Fruit fly (Drosophila melanogaster) whole organism, embryonic: ENCODE measurements around the gene CG13482.

Experiments
- Atf-2 ChIP-seq: fragments of 200-800 bp; sonication (Bioruptor generic); optimal IDR thresholded peaks from 2 replicates; lab custom pipeline; 2016; ENCODE audit warnings: missing biosample characterization, missing genetic modification characterization
- B-H1 ChIP-seq: fragments of 200-800 bp; sonication (Bioruptor generic); IDR thresholded peaks from 3 replicates; pipeline ENCODE4 v1.3.6; 2022; ENCODE audit warnings: missing biosample characterization, missing genetic modification characterization
- B-H2 ChIP-seq: fragments of 200-800 bp; sonication (Bioruptor generic); optimal IDR thresholded peaks from 2 replicates; lab custom pipeline; 2018; ENCODE audit warnings: missing biosample characterization, mild to moderate bottlenecking, missing genetic modification characterization
- C15 ChIP-seq: fragments of 200-800 bp; sonication (Bioruptor generic); IDR thresholded peaks from 3 replicates; pipeline ENCODE4 v1.3.6; 2022; ENCODE audit warnings: missing biosample characterization, missing genetic modification characterization
- CG10267 ChIP-seq: fragments of 200-800 bp; sonication (Bioruptor generic); optimal IDR thresholded peaks from 2 replicates; lab custom pipeline; 2018; ENCODE audit warnings: missing biosample characterization, mild to moderate bottlenecking, missing genetic modification characterization, moderate library complexity
- CG10543 ChIP-seq: fragments of 200-800 bp; sonication (Bioruptor generic); optimal IDR thresholded peaks from 3 replicates; lab custom pipeline; 2017; ENCODE audit warnings: missing biosample characterization, mild to moderate bottlenecking, missing genetic modification characterization, moderate library complexity
- CG12744 ChIP-seq: fragments of 200-800 bp; sonication (Bioruptor generic); optimal IDR thresholded peaks from 2 replicates; lab custom pipeline; 2016; ENCODE audit warnings: missing biosample characterization, missing genetic modification characterization
- CG13424 ChIP-seq: fragments of 200-800 bp; sonication (Bioruptor generic); optimal IDR thresholded peaks from 2 replicates; lab custom pipeline; 2019; ENCODE audit warnings: missing biosample characterization, mild to moderate bottlenecking, missing genetic modification characterization, moderate library complexity
- CG18011 ChIP-seq: fragments of 200-800 bp; sonication (Bioruptor generic); optimal IDR thresholded peaks from 2 replicates; lab custom pipeline; 2017; ENCODE audit warnings: missing biosample characterization, missing genetic modification characterization, mild to moderate bottlenecking, moderate library complexity, missing genotype
- CG2129 ChIP-seq: fragments of 200-800 bp; sonication (Bioruptor generic); IDR thresholded peaks from 2 replicates; pipeline ENCODE4 v1.3.6; 2022; ENCODE audit warnings: missing biosample characterization, missing genetic modification characterization; ENCODE audit not compliant: partially characterized antibody
- CG2199 ChIP-seq: fragments of 200-800 bp; sonication (Bioruptor generic); IDR thresholded peaks from 3 replicates; pipeline ENCODE4 v1.3.6; 2022; ENCODE audit warnings: missing biosample characterization, missing genetic modification characterization
- CG3163 ChIP-seq: fragments of 200-800 bp; sonication (Bioruptor generic); optimal IDR thresholded peaks from 3 replicates; lab custom pipeline; 2016; ENCODE audit warnings: missing biosample characterization, missing genetic modification characterization
- CG3726 ChIP-seq: fragments of 200-800 bp; sonication (Bioruptor generic); IDR thresholded peaks from 3 replicates; pipeline ENCODE4, ENCODE4 v1.3.6; 2022; ENCODE audit warnings: missing biosample characterization, missing genetic modification characterization
- CG7556 ChIP-seq: fragments of 200-800 bp; sonication (Bioruptor generic); optimal IDR thresholded peaks from 2 replicates; lab custom pipeline; 2017; ENCODE audit warnings: missing biosample characterization, mild to moderate bottlenecking, missing genetic modification characterization
- CG8089 ChIP-seq: fragments of 200-800 bp; sonication (Bioruptor generic); optimal IDR thresholded peaks from 3 replicates; lab custom pipeline; 2016; ENCODE audit warnings: missing biosample characterization, missing genetic modification characterization
- CHES-1-like ChIP-seq: fragments of 200-800 bp; sonication (Bioruptor generic); optimal IDR thresholded peaks from 2 replicates; lab custom pipeline; 2016; ENCODE audit warnings: missing biosample characterization, missing genetic modification characterization
- Camta ChIP-seq: fragments of 200-800 bp; sonication (Bioruptor generic); optimal IDR thresholded peaks from 2 replicates; lab custom pipeline; 2016; ENCODE audit warnings: missing biosample characterization, missing genetic modification characterization
- Dbx ChIP-seq: fragments of 200-800 bp; sonication (Bioruptor generic); IDR thresholded peaks from 3 replicates; pipeline ENCODE4 v1.3.6; 2022; ENCODE audit warnings: missing biosample characterization, missing genetic modification characterization
- MESR4 ChIP-seq: fragments of 200-800 bp; sonication (Bioruptor generic); optimal IDR thresholded peaks from 2 replicates; lab custom pipeline; 2018; ENCODE audit warnings: missing biosample characterization, mild to moderate bottlenecking, missing genetic modification characterization, moderate library complexity
- NC2α ChIP-seq: fragments of 200-800 bp; sonication (Bioruptor generic); optimal IDR thresholded peaks from 2 replicates; lab custom pipeline; 2016; ENCODE audit warnings: missing biosample characterization, missing genetic modification characterization
- Nf-YB ChIP-seq: fragments of 200-800 bp; sonication (Bioruptor generic); optimal IDR thresholded peaks from 3 replicates; lab custom pipeline; 2019; ENCODE audit warnings: missing biosample characterization, mild to moderate bottlenecking, missing genetic modification characterization, moderate library complexity
- Oli ChIP-seq: fragments of 200-800 bp; sonication (Bioruptor generic); optimal IDR thresholded peaks from 2 replicates; lab custom pipeline; 2018; ENCODE audit warnings: missing biosample characterization, mild to moderate bottlenecking, missing genetic modification characterization, moderate library complexity
- Trl ChIP-seq, 3 experiments: fragments of >200 bp in 2 of 3; fragments of 200-800 bp in 1 of 3; sonication (Bioruptor generic) in 1 of 3; optimal IDR thresholded peaks; 2 replicates in 1 of 3; 3 replicates in 2 of 3; lab custom pipeline; 2016 to 2017; ENCODE audit warnings: missing biosample characterization in 1 of 3, missing genetic modification characterization in 1 of 3
- ara ChIP-seq: fragments of 200-800 bp; sonication (Bioruptor generic); IDR thresholded peaks from 2 replicates; pipeline ENCODE4 v1.3.6; 2022; ENCODE audit warnings: missing biosample characterization, missing genetic modification characterization
- bowl ChIP-seq: fragments of 200-800 bp; sonication (Bioruptor generic); IDR thresholded peaks from 2 replicates; pipeline ENCODE4 v1.3.6; 2022; ENCODE audit warnings: missing biosample characterization, missing genetic modification characterization
- caup ChIP-seq: fragments of 200-800 bp; sonication (Bioruptor generic); optimal IDR thresholded peaks from 3 replicates; lab custom pipeline; 2017; ENCODE audit warnings: missing biosample characterization, mild to moderate bottlenecking, missing genetic modification characterization, moderate library complexity; ENCODE audit not compliant: severe bottlenecking
- chif ChIP-seq, 2 experiments: fragments of 200-800 bp; sonication (Bioruptor generic); optimal IDR thresholded peaks; 3 replicates each; lab custom pipeline; 2016; ENCODE audit warnings: missing biosample characterization in 2 of 2, missing genetic modification characterization in 2 of 2
- chinmo ChIP-seq: fragments of 200-800 bp; sonication (Bioruptor generic); IDR thresholded peaks from 4 replicates; pipeline ENCODE4 v1.3.6; 2022; ENCODE audit warnings: missing biosample characterization, missing genetic modification characterization; ENCODE audit not compliant: partially characterized antibody
- dpn ChIP-seq, 2 experiments: fragments of 200-800 bp; sonication (Bioruptor generic); optimal IDR thresholded peaks; 3 replicates each; lab custom pipeline; 2016; ENCODE audit warnings: missing biosample characterization in 2 of 2, missing genetic modification characterization in 2 of 2
- gfzf ChIP-seq: fragments of 200-800 bp; sonication (Bioruptor generic); optimal IDR thresholded peaks from 2 replicates; lab custom pipeline; 2016; ENCODE audit warnings: missing biosample characterization, mild to moderate bottlenecking, missing genetic modification characterization, moderate library complexity
- gsb-n ChIP-seq: fragments of 200-800 bp; sonication (Bioruptor generic); optimal IDR thresholded peaks from 3 replicates; lab custom pipeline; 2018; ENCODE audit warnings: missing biosample characterization, mild to moderate bottlenecking, missing genetic modification characterization
- jumu ChIP-seq: fragments of 200-800 bp; sonication (Bioruptor generic); optimal IDR thresholded peaks from 3 replicates; lab custom pipeline; 2016; ENCODE audit warnings: missing biosample characterization, missing genetic modification characterization
- knrl ChIP-seq: fragments of 200-800 bp; sonication (Bioruptor generic); IDR thresholded peaks from 3 replicates; pipeline ENCODE4 v1.3.6; 2022; ENCODE audit warnings: missing biosample characterization, missing genetic modification characterization; ENCODE audit not compliant: partially characterized antibody
- prd ChIP-seq, 3 experiments: fragments of >200 bp in 2 of 3; fragments of 200-800 bp in 1 of 3; sonication (Bioruptor generic) in 1 of 3; optimal IDR thresholded peaks in 2 of 3; IDR thresholded peaks in 1 of 3; 2 replicates in 2 of 3; 3 replicates in 1 of 3; pipeline versions ENCODE4 v1.3.6 to Lab custom; 2017 to 2022; ENCODE audit warnings: missing biosample characterization in 1 of 3, missing genetic modification characterization in 1 of 3
- ranshi ChIP-seq: fragments of 200-800 bp; sonication (Bioruptor generic); IDR thresholded peaks from 2 replicates; pipeline ENCODE4 v1.3.6; 2022; ENCODE audit warnings: missing biosample characterization, missing genetic modification characterization
- ro ChIP-seq: fragments of 200-800 bp; sonication (Bioruptor generic); IDR thresholded peaks from 2 replicates; pipeline ENCODE4 v1.3.6; 2022; ENCODE audit warnings: missing biosample characterization, missing genetic modification characterization
- run ChIP-seq: fragments of 200-800 bp; sonication (Bioruptor generic); optimal IDR thresholded peaks from 3 replicates; lab custom pipeline; 2018; ENCODE audit warnings: missing biosample characterization, mild to moderate bottlenecking, missing genetic modification characterization
- seq ChIP-seq: fragments of 200-800 bp; sonication (Bioruptor generic); IDR thresholded peaks from 2 replicates; pipeline ENCODE4 v1.3.6; 2022; ENCODE audit warnings: missing biosample characterization, missing genetic modification characterization
- tgo ChIP-seq: fragments of 200-800 bp; sonication (Bioruptor generic); IDR thresholded peaks from 3 replicates; pipeline ENCODE4 v1.3.6; 2022; ENCODE audit warnings: missing biosample characterization, missing genetic modification characterization
- tll ChIP-seq, 2 experiments: fragments of 200-800 bp in 1 of 2; fragments of >200 bp in 1 of 2; sonication (Bioruptor generic) in 1 of 2; optimal IDR thresholded peaks; 2 replicates each; lab custom pipeline; 2017 to 2019; ENCODE audit warnings: missing biosample characterization in 2 of 2, missing genetic modification characterization in 2 of 2, mild to moderate bottlenecking in 1 of 2, moderate library complexity in 1 of 2
- unpg ChIP-seq: fragments of 200-800 bp; sonication (Bioruptor generic); optimal IDR thresholded peaks from 3 replicates; lab custom pipeline; 2018; ENCODE audit warnings: missing biosample characterization, mild to moderate bottlenecking, missing genetic modification characterization, moderate library complexity
- zfh1 ChIP-seq: fragments of 200-800 bp; sonication (Bioruptor generic); IDR thresholded peaks from 3 replicates; pipeline ENCODE4 v1.3.6; 2022; ENCODE audit warnings: missing biosample characterization, missing genetic modification characterization

CG13482 gene

dm6 chr3L:14359815-14360719 lies 30.9 kb downstream of the CG13482 start (continued):
- TF ChIP-seq CG13424 (tag; lab: Kevin White, UChicago) (no peak), jumu (no peak), C15 (GFP tag; lab: Robert Waterston, UW) (no peak), ranshi (GFP tag; lab: Robert Waterston, UW) (0 out of 2 replicates have a peak, but pooled peaks have one; percentile 12), ara (GFP tag; lab: Robert Waterston, UW) (no peak), CG2129 (GFP tag; lab: Robert Waterston, UW) (no peak), CG8089 (GFP tag; lab: Kevin White, UChicago) (no peak), gsb-n (tag; lab: Kevin White, UChicago) (no peak), CG3726 (GFP tag; lab: Robert Waterston, UW) (no peak), caup (GFP tag; lab: Kevin White, UChicago) (no peak), B-H1 (GFP tag; lab: Robert Waterston, UW) (no peak), B-H2 (no peak), seq (GFP tag; lab: Robert Waterston, UW) (no peak), CG3163 (GFP tag; lab: Kevin White, UChicago) (no peak), prd (optimal IDR thresholded peaks at IDR 0.05; lab: Kevin White, UChicago) (no peak), prd (GFP tag; IDR thresholded peaks at IDR 0.05; lab: Robert Waterston, UW) (peak; percentile 28; the same call in 1 of the 3 replicates), Atf-2 (GFP tag; lab: Kevin White, UChicago) (no peak), Camta (GFP tag; lab: Kevin White, UChicago) (no peak), run (tag; lab: Kevin White, UChicago) (no peak), CG18011 (GFP tag; lab: Kevin White, UChicago) (no peak), dpn (GFP tag; optimal IDR thresholded peaks at IDR 0.05; lab: Kevin White, UChicago) (no peak), unpg (peak; percentile 20), ro (GFP tag; lab: Robert Waterston, UW) (no peak), MESR4 (no peak), CG7556 (no peak), bowl (no peak), NC2α (GFP tag; lab: Kevin White, UChicago) (no peak), Trl (optimal IDR thresholded peaks at IDR 0.05; lab: Kevin White, UChicago) (no peak), Trl (GFP tag; optimal IDR thresholded peaks at IDR 0.05; lab: Kevin White, UChicago) (no peak), CG12744 (GFP tag; lab: Kevin White, UChicago) (no peak), Dbx (GFP tag; lab: Robert Waterston, UW) (no peak), tgo (GFP tag; lab: Robert Waterston, UW) (no peak), knrl (GFP tag; lab: Robert Waterston, UW) (no peak), CG10267 (tag; lab: Kevin White, UChicago) (peak; percentile 18)

dm6 chr3L:14362028-14362427 lies 32.9 kb downstream of the CG13482 start:
- TF ChIP-seq Oli (tag; lab: Kevin White, UChicago) (no peak), Nf-YB (GFP tag; lab: Kevin White, UChicago) (no peak), CHES-1-like (GFP tag; lab: Kevin White, UChicago) (no peak), chif (GFP tag; optimal IDR thresholded peaks at IDR 0.05; lab: Kevin White, UChicago) (no peak), chinmo (0 out of 4 replicates have a peak, but pooled peaks have one; percentile 29), gfzf (GFP tag; lab: Kevin White, UChicago) (no peak), zfh1 (GFP tag; lab: Robert Waterston, UW) (0 out of 3 replicates have a peak, but pooled peaks have one; percentile 13), tll (GFP tag; optimal IDR thresholded peaks at IDR 0.05; lab: Kevin White, UChicago) (no peak), CG2199 (GFP tag; lab: Robert Waterston, UW) (0 out of 3 replicates have a peak, but pooled peaks have one; percentile 36), CG10543 (GFP tag; lab: Kevin White, UChicago) (no peak)
- TF ChIP-seq, all 482 proteins: peak for 3
